Fruit fly (Drosophila melanogaster) whole organism, prepupa: Measurements from ENCODE around the gene CG42592.

ENCODE experiments used
- CG10631 ChIP-seq: fragments of 200-800 bp; sonication (Bioruptor generic); optimal IDR thresholded peaks from 2 replicates; lab custom pipeline; 2016; ENCODE audit warnings: missing biosample characterization, missing genetic modification characterization
- CG11902 ChIP-seq: fragments of 200-800 bp; sonication (Bioruptor generic); optimal IDR thresholded peaks from 3 replicates; lab custom pipeline; 2016; ENCODE audit warnings: missing biosample characterization, missing genetic modification characterization
- Eip75B ChIP-seq: fragments of 200-800 bp; sonication (Bioruptor generic); optimal IDR thresholded peaks from 3 replicates; lab custom pipeline; 2016; ENCODE audit warnings: missing biosample characterization, missing genetic modification characterization
- Sox14 ChIP-seq: fragments of 200-800 bp; sonication (Bioruptor generic); optimal IDR thresholded peaks from 3 replicates; lab custom pipeline; 2016; ENCODE audit warnings: missing biosample characterization, missing genetic modification characterization
- eg ChIP-seq: fragments of 200-800 bp; sonication (Bioruptor generic); IDR thresholded peaks from 3 replicates; pipeline ENCODE4 v1.3.6; 2022; ENCODE audit warnings: missing biosample characterization, missing genetic modification characterization

DNA sequence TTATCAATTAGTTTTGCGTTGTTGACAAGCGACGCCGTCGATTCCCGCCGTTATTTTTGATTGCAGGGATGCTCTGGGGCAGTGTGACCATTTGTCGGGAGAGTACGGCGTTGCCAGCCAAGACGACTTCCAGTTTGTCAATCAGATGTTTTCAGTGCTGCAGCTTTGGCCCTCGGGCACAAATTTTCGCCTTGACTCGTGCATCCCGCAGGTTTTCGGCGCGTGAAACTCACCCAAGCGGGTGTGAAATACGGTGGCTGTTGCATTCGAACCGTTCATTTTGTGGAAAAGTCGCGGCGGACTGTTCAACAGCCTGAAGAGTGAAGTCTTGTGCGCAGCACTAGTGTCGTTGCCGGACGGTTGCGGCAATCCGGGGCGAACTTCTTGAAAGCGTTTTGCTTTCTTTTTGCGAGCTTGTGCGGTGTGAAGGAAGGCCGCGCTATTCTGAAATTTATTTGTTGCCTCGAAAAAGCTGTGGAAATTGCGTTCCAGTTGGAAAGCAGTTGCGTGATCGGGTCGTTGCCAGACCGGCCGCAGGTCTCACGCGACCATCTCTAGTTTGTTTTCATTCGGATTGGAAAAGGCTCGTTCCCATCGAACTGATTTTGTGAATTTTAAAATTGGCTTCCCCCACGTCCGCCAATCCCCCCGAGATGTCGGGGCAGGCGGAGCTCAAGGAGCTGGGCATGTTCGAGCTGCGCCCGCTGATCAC lies 29.2 kb downstream of the CG42592 start, which contains the start of the genes ca and ncd:
- no peak for TF ChIP-seq CG11902 (GFP tag; lab: Kevin White, UChicago)
- no peak for TF ChIP-seq Sox14
- 0 out of 3 replicates have a peak, but pooled peaks have one; percentile 14 for TF ChIP-seq eg
- no peak for TF ChIP-seq Eip75B (GFP tag; lab: Kevin White, UChicago)
- no peak for TF ChIP-seq CG10631 (GFP tag; lab: Kevin White, UChicago)
